Worm (Caenorhabditis elegans) whole organism, L4 larva: ENCODE data around the gene T08D10.3.

Experiments used
- F10B5.3 ChIP-seq: sonication (generic microtip); optimal IDR thresholded peaks from 2 replicates; lab custom pipeline; 2016; ENCODE audit warnings: mild to moderate bottlenecking, missing genetic modification characterization, missing compliant biosample characterization
- F44E2.7 ChIP-seq: fragments of 200-800 bp; sonication (Bioruptor generic); IDR thresholded peaks from 2 replicates; pipeline ENCODE4 v2.1.2; 2022; ENCODE audit warnings: missing genetic modification characterization, missing compliant biosample characterization
- R02D3.7 ChIP-seq: fragments of 150-350 bp; sonication (generic microtip); optimal IDR thresholded peaks from 3 replicates; lab custom pipeline; 2014; ENCODE audit warnings: missing biosample characterization, missing genetic modification characterization
- T26A8.4 ChIP-seq: fragments of 200-800 bp; sonication (Bioruptor generic); IDR thresholded peaks from 2 replicates; pipeline ENCODE4 v1.3.6; 2022; ENCODE audit warnings: missing genetic modification characterization, missing compliant biosample characterization
- Y105C5A.15 ChIP-seq: fragments of 200-800 bp; sonication (Bioruptor generic); IDR thresholded peaks from 2 replicates; pipeline ENCODE4 v1.3.6; 2022; ENCODE audit warnings: missing genetic modification characterization, missing compliant biosample characterization
- ZK337.2 ChIP-seq: fragments of 200-800 bp; sonication (Bioruptor generic); IDR thresholded peaks from 2 replicates; pipeline ENCODE4 v1.3.6; 2022; ENCODE audit warnings: missing genetic modification reagents, missing genetic modification characterization, missing compliant biosample characterization
- aha-1 ChIP-seq: fragments of 150-350 bp; peaks from one replicate; lab custom pipeline; 2014; ENCODE audit warnings: missing biosample characterization, missing genetic modification characterization
- aly-2 ChIP-seq: sonication (generic microtip); optimal IDR thresholded peaks from 2 replicates; lab custom pipeline; 2018; ENCODE audit warnings: missing biosample characterization, missing genetic modification characterization
- ceh-44 ChIP-seq: fragments of 200-800 bp; sonication (Bioruptor generic); IDR thresholded peaks from 2 replicates; pipeline ENCODE4 v1.3.6; 2022; ENCODE audit warnings: missing genetic modification reagents, missing genetic modification characterization, missing compliant biosample characterization
- cey-2 ChIP-seq: sonication (generic microtip); optimal IDR thresholded peaks from 3 replicates; lab custom pipeline; 2017; ENCODE audit warnings: missing genetic modification characterization, mild to moderate bottlenecking, missing compliant biosample characterization, antibody characterized with exemption, borderline replicate concordance; ENCODE audit not compliant: insufficient read depth
- daf-12 ChIP-seq: fragments of 150-350 bp; optimal IDR thresholded peaks from 2 replicates; lab custom pipeline; 2014; ENCODE audit warnings: missing biosample characterization, missing genetic modification reagents, missing genetic modification characterization
- daf-16 ChIP-seq, 3 experiments: sonication (generic microtip); optimal IDR thresholded peaks; 2 replicates each; lab custom pipeline; 2016 to 2017; ENCODE audit warnings: missing genetic modification characterization in 3 of 3, missing genetic modification reagents in 3 of 3, mild to moderate bottlenecking in 2 of 3, missing compliant biosample characterization in 2 of 3, missing biosample characterization in 1 of 3, moderate library complexity in 1 of 3
- daf-8 ChIP-seq: fragments of 200-800 bp; sonication (Bioruptor generic); IDR thresholded peaks from 2 replicates; pipeline ENCODE4 v1.3.6; 2022; ENCODE audit warnings: missing genetic modification characterization, missing compliant biosample characterization
- dmd-6 ChIP-seq: fragments of 200-800 bp; sonication (Bioruptor generic); IDR thresholded peaks from 2 replicates; pipeline ENCODE4 v1.3.6; 2022; ENCODE audit warnings: missing genetic modification reagents, missing genetic modification characterization, missing compliant biosample characterization
- dmd-8 ChIP-seq: fragments of 200-800 bp; sonication (Bioruptor generic); IDR thresholded peaks from 2 replicates; pipeline ENCODE4 v1.3.6; 2022; ENCODE audit warnings: missing genetic modification characterization, missing compliant biosample characterization
- duxl-1 ChIP-seq: sonication (generic microtip); optimal IDR thresholded peaks from 2 replicates; lab custom pipeline; 2016; ENCODE audit warnings: mild to moderate bottlenecking, missing genetic modification characterization, moderate library complexity, missing compliant biosample characterization; ENCODE audit not compliant: poor library complexity
- dve-1 ChIP-seq: sonication (generic microtip); optimal IDR thresholded peaks from 2 replicates; lab custom pipeline; 2017; ENCODE audit warnings: antibody characterized with exemption, mild to moderate bottlenecking, missing genetic modification characterization, missing compliant biosample characterization; ENCODE audit not compliant: insufficient read depth
- fos-1 ChIP-seq: fragments of 150-350 bp; optimal IDR thresholded peaks from 2 replicates; lab custom pipeline; 2014; ENCODE audit warnings: missing biosample characterization, missing genetic modification characterization
- hif-1 ChIP-seq, 2 experiments: sonication (generic microtip); optimal IDR thresholded peaks; 2 replicates each; lab custom pipeline; 2016 to 2017; ENCODE audit warnings: missing compliant biosample characterization in 2 of 2, missing genetic modification characterization in 2 of 2, missing genetic modification reagents in 2 of 2, missing genotype in 2 of 2, mild to moderate bottlenecking in 1 of 2
- hlh-11 ChIP-seq: fragments of 200-800 bp; sonication (Bioruptor generic); optimal IDR thresholded peaks from 2 replicates; lab custom pipeline; 2018; ENCODE audit warnings: mild to moderate bottlenecking, missing genetic modification characterization, missing compliant biosample characterization
- hlh-30 ChIP-seq: sonication (generic microtip); optimal IDR thresholded peaks from 2 replicates; lab custom pipeline; 2017; ENCODE audit warnings: antibody characterized with exemption, mild to moderate bottlenecking, missing genetic modification characterization, missing compliant biosample characterization; ENCODE audit not compliant: insufficient read depth
- jun-1 ChIP-seq: fragments of 150-350 bp; optimal IDR thresholded peaks from 2 replicates; lab custom pipeline; 2014; ENCODE audit warnings: missing biosample characterization, missing genetic modification reagents, missing genetic modification characterization
- lin-1 ChIP-seq: fragments of 200-800 bp; sonication (Bioruptor generic); IDR thresholded peaks from 2 replicates; pipeline ENCODE4 v1.3.6; 2022; ENCODE audit warnings: missing genetic modification reagents, missing genetic modification characterization, missing compliant biosample characterization
- lin-38 ChIP-seq: fragments of 200-800 bp; sonication (Bioruptor generic); IDR thresholded peaks from 2 replicates; pipeline ENCODE4 v1.3.6; 2022; ENCODE audit warnings: missing genetic modification reagents, missing genetic modification characterization, missing compliant biosample characterization
- lin-39 ChIP-seq: fragments of 150-350 bp; optimal IDR thresholded peaks from 2 replicates; lab custom pipeline; 2014; ENCODE audit warnings: missing biosample characterization, missing genetic modification reagents, missing genetic modification characterization
- madf-9 ChIP-seq: fragments of 200-800 bp; sonication (Bioruptor generic); conservative IDR thresholded peaks from 2 replicates; pipeline ENCODE4 v1.3.6; 2022; ENCODE audit warnings: missing genetic modification reagents, missing genetic modification characterization, missing compliant biosample characterization
- mdt-29 ChIP-seq: fragments of 200-800 bp; sonication (Bioruptor generic); IDR thresholded peaks from 2 replicates; pipeline ENCODE4 v1.3.6; 2022; ENCODE audit warnings: missing genetic modification reagents, missing genetic modification characterization, missing compliant biosample characterization
- mep-1 ChIP-seq: fragments of 150-350 bp; sonication (generic microtip); optimal IDR thresholded peaks from 3 replicates; lab custom pipeline; 2014; ENCODE audit warnings: missing biosample characterization, missing genetic modification characterization
- mxl-3 ChIP-seq: fragments of 200-800 bp; sonication (Bioruptor generic); optimal IDR thresholded peaks from 2 replicates; lab custom pipeline; 2018; ENCODE audit warnings: mild to moderate bottlenecking, missing genetic modification characterization, missing compliant biosample characterization
- nhr-111 ChIP-seq: fragments of 200-800 bp; sonication (Bioruptor generic); optimal IDR thresholded peaks from 2 replicates; lab custom pipeline; 2018; ENCODE audit warnings: mild to moderate bottlenecking, missing genetic modification characterization, missing compliant biosample characterization
- nhr-237 ChIP-seq: sonication (generic microtip); optimal IDR thresholded peaks from 2 replicates; lab custom pipeline; 2017; ENCODE audit warnings: missing biosample characterization, missing genetic modification characterization
- nhr-28 ChIP-seq: fragments of 150-350 bp; optimal IDR thresholded peaks from 2 replicates; lab custom pipeline; 2014; ENCODE audit warnings: missing biosample characterization, missing genetic modification characterization
- nhr-41 ChIP-seq: fragments of 200-800 bp; sonication (Bioruptor generic); IDR thresholded peaks from 2 replicates; pipeline ENCODE4 v1.3.6; 2022; ENCODE audit warnings: missing genetic modification reagents, missing genetic modification characterization, missing compliant biosample characterization
- nhr-48 ChIP-seq: sonication (generic microtip); optimal IDR thresholded peaks from 2 replicates; lab custom pipeline; 2016; ENCODE audit warnings: mild to moderate bottlenecking, missing genetic modification characterization, missing compliant biosample characterization
- pha-4 ChIP-seq, 2 experiments: fragments of 150-350 bp in 1 of 2; fragments of 200-800 bp in 1 of 2; sonication (Bioruptor generic) in 1 of 2; IDR thresholded peaks in 1 of 2; optimal IDR thresholded peaks in 1 of 2; 2 replicates each; pipeline versions ENCODE4 v1.3.6 to Lab custom; 2014 to 2022; ENCODE audit warnings: missing genetic modification characterization in 2 of 2, missing genetic modification reagents in 2 of 2, missing biosample characterization in 1 of 2, missing compliant biosample characterization in 1 of 2
- php-3 ChIP-seq: fragments of 200-800 bp; sonication (Bioruptor generic); IDR thresholded peaks from 2 replicates; pipeline ENCODE4 v1.3.6; 2022; ENCODE audit warnings: missing genetic modification reagents, missing genetic modification characterization, missing compliant biosample characterization
- pqm-1 ChIP-seq: sonication (generic microtip); optimal IDR thresholded peaks from 2 replicates; lab custom pipeline; 2017; ENCODE audit warnings: missing biosample characterization, missing genetic modification characterization
- saeg-2 ChIP-seq: fragments of 200-800 bp; sonication (Bioruptor generic); IDR thresholded peaks from 2 replicates; pipeline ENCODE4 v1.3.6; 2022; ENCODE audit warnings: missing genetic modification reagents, missing genetic modification characterization, missing compliant biosample characterization
- unc-62 ChIP-seq, 3 experiments: fragments of 150-350 bp in 1 of 3; sonication (generic microtip); optimal IDR thresholded peaks in 2 of 3; peaks in 1 of 3; 1 replicate in 1 of 3; 2 replicates in 2 of 3; lab custom pipeline; 2014 to 2017; ENCODE audit warnings: missing biosample characterization in 3 of 3, missing genetic modification characterization in 3 of 3, missing genetic modification reagents in 3 of 3, missing genotype in 1 of 3
- vab-7 ChIP-seq: fragments of 200-800 bp; sonication (Bioruptor generic); IDR thresholded peaks from 2 replicates; pipeline ENCODE4 v1.3.6; 2022; ENCODE audit warnings: missing genetic modification reagents, missing genetic modification characterization, missing compliant biosample characterization
- zag-1 ChIP-seq: fragments of 150-350 bp; optimal IDR thresholded peaks from 2 replicates; lab custom pipeline; 2014; ENCODE audit warnings: missing biosample characterization, missing genetic modification characterization
- zfp-3 ChIP-seq: fragments of 200-800 bp; sonication (Bioruptor generic); conservative IDR thresholded peaks from 2 replicates; pipeline ENCODE4 v1.3.6; 2022; ENCODE audit warnings: missing genetic modification reagents, missing genetic modification characterization, missing compliant biosample characterization
- zip-2 ChIP-seq: fragments of 150-350 bp; optimal IDR thresholded peaks from 2 replicates; lab custom pipeline; 2014; ENCODE audit warnings: missing biosample characterization, missing genetic modification characterization
- ztf-11 ChIP-seq: fragments of 150-350 bp; optimal IDR thresholded peaks from 2 replicates; lab custom pipeline; 2014; ENCODE audit warnings: missing biosample characterization, missing genetic modification characterization
- ztf-7 ChIP-seq: fragments of 150-350 bp; optimal IDR thresholded peaks from 2 replicates; lab custom pipeline; 2014; ENCODE audit warnings: missing biosample characterization, missing genetic modification characterization

The T08D10.3 gene

ce11 chrX:12001600-12001999 is 46.4 kb downstream of the T08D10.3 start:
- no peak for TF ChIP-seq mdt-29 (GFP tag; lab: Robert Waterston, UW)
- TF ChIP-seq F44E2.7 (GFP tag; lab: Robert Waterston, UW): no peak
- no peak for TF ChIP-seq saeg-2
- no peak for TF ChIP-seq fos-1
- TF ChIP-seq nhr-48: peak; percentile 2
- TF ChIP-seq hlh-11 (tag; lab: Kevin White, UChicago): peak; percentile 57
- TF ChIP-seq R02D3.7 (tag; lab: Kevin White, UChicago): no peak
- TF ChIP-seq jun-1 (tag; lab: Kevin White, UChicago): no peak
- TF ChIP-seq cey-2 (tag; lab: Kevin White, UChicago): no peak
- 0 out of 2 replicates have a peak, but pooled peaks have one; percentile 28 for TF ChIP-seq php-3
- TF ChIP-seq dmd-6 (GFP tag; lab: Robert Waterston, UW): no peak
- TF ChIP-seq nhr-41 (GFP tag; lab: Robert Waterston, UW): no peak
- TF ChIP-seq aha-1 (tag; lab: Kevin White, UChicago): peak; percentile 2
- TF ChIP-seq hlh-30 (tag; lab: Kevin White, UChicago): no peak
- TF ChIP-seq nhr-28 (tag; lab: Kevin White, UChicago): peak; percentile 64
- no peak for TF ChIP-seq lin-39 (tag; lab: Kevin White, UChicago)
- no peak for TF ChIP-seq daf-12 (tag; lab: Kevin White, UChicago)
- TF ChIP-seq ztf-11 (tag; lab: Kevin White, UChicago): no peak
- TF ChIP-seq lin-1 (GFP tag; lab: Robert Waterston, UW): 0 out of 2 replicates have a peak, but pooled peaks have one; percentile 20
- TF ChIP-seq pqm-1: peak; percentile 67
- TF ChIP-seq dve-1 (tag; lab: Kevin White, UChicago): peak; percentile 28
- peak in 1 of 2 experiments; percentile 22 for TF ChIP-seq hif-1 (tag; optimal IDR thresholded peaks at IDR 0.05; lab: Kevin White, UChicago)
- TF ChIP-seq daf-16 (GFP tag; optimal IDR thresholded peaks at IDR 0.05; lab: Kevin White, UChicago): no peak
- TF ChIP-seq daf-16 (tag; optimal IDR thresholded peaks at IDR 0.05; lab: Kevin White, UChicago): peak; percentile 38

ce11 chrX:12003969-12004368 is 48.7 kb downstream of the T08D10.3 start:
- no peak for TF ChIP-seq duxl-1
- no peak for TF ChIP-seq ceh-44 (GFP tag; lab: Robert Waterston, UW)
- TF ChIP-seq zag-1 (tag; lab: Kevin White, UChicago): no peak
- no peak for TF ChIP-seq aha-1 (tag; lab: Kevin White, UChicago)
- TF ChIP-seq dve-1 (tag; lab: Kevin White, UChicago): peak; percentile 2
- TF ChIP-seq Y105C5A.15: no peak
- TF ChIP-seq nhr-237 (tag; lab: Kevin White, UChicago): no peak
- TF ChIP-seq daf-16 (GFP tag; optimal IDR thresholded peaks at IDR 0.05; lab: Kevin White, UChicago): no peak
- TF ChIP-seq daf-16 (tag; optimal IDR thresholded peaks at IDR 0.05; lab: Kevin White, UChicago): peak; percentile 33
- TF ChIP-seq hlh-11 (tag; lab: Kevin White, UChicago): peak; percentile 20
- TF ChIP-seq ZK337.2 (GFP tag; lab: Robert Waterston, UW): no peak
- no peak for TF ChIP-seq mep-1 (tag; lab: Kevin White, UChicago)
- TF ChIP-seq unc-62 (GFP tag; optimal IDR thresholded peaks at IDR 0.05 in 1 of 2; lab: Kevin White, UChicago): peak in 1 of 2 experiments; percentile 38
- no peak for TF ChIP-seq unc-62 (tag; optimal IDR thresholded peaks at IDR 0.05; lab: Kevin White, UChicago)
- TF ChIP-seq nhr-28 (tag; lab: Kevin White, UChicago): peak; percentile 1
- TF ChIP-seq pqm-1: peak; percentile 21

- TF ChIP-seq nhr-237 (tag; lab: Kevin White, UChicago) (no peak), vab-7 (no peak), zfp-3 (GFP tag; lab: Robert Waterston, UW) (no peak), lin-38 (GFP tag; lab: Robert Waterston, UW) (no peak), F10B5.3 (tag; lab: Kevin White, UChicago) (no peak), pha-4 (GFP tag; IDR thresholded peaks at IDR 0.05; lab: Robert Waterston, UW) (no peak), pha-4 (tag; optimal IDR thresholded peaks at IDR 0.05; lab: Kevin White, UChicago) (no peak), dve-1 (tag; lab: Kevin White, UChicago) (peak; percentile 8), ZK337.2 (GFP tag; lab: Robert Waterston, UW) (no peak), nhr-111 (GFP tag; lab: Kevin White, UChicago) (no peak), daf-8 (GFP tag; lab: Robert Waterston, UW) (no peak), T26A8.4 (GFP tag; lab: Robert Waterston, UW) (no peak), zip-2 (tag; lab: Kevin White, UChicago) (no peak), mdt-29 (GFP tag; lab: Robert Waterston, UW) (no peak), mxl-3 (GFP tag; lab: Kevin White, UChicago) (no peak), ztf-7 (no peak), Y105C5A.15 (no peak), dmd-6 (GFP tag; lab: Robert Waterston, UW) (peak; percentile 72), daf-12 (tag; lab: Kevin White, UChicago) (no peak), aly-2 (tag; lab: Kevin White, UChicago) (no peak), fos-1 (no peak), madf-9 (GFP tag; lab: Robert Waterston, UW) (no peak), dmd-8 (GFP tag; lab: Robert Waterston, UW) (no peak)
Observed at ce11 chrX:12004925-12005324, 49.7 kb downstream of the T08D10.3 start.
